Worm (Caenorhabditis elegans) whole organism, early embryonic: ENCODE results near the gene C13F10.6.

Source experiments
- ama-1 ChIP-seq: fragments of 150-350 bp; optimal IDR thresholded peaks from 2 replicates; lab custom pipeline; 2014
- ceh-13 ChIP-seq: fragments of 200-800 bp; sonication (Bioruptor generic); optimal IDR thresholded peaks from 2 replicates; lab custom pipeline; 2018; ENCODE audit warnings: mild to moderate bottlenecking, missing genetic modification characterization, missing compliant biosample characterization
- ets-7 ChIP-seq: sonication (generic microtip); optimal IDR thresholded peaks from 2 replicates; lab custom pipeline; 2016; ENCODE audit warnings: missing genotype, missing genetic modification characterization, missing compliant biosample characterization
- flt-1 ChIP-seq: fragments of 200-800 bp; sonication (Bioruptor generic); IDR thresholded peaks from 2 replicates; pipeline ENCODE4 v1.3.6; 2022; ENCODE audit warnings: missing genetic modification characterization, missing compliant biosample characterization
- hmbx-1 ChIP-seq: sonication (generic microtip); optimal IDR thresholded peaks from 2 replicates; lab custom pipeline; 2016; ENCODE audit warnings: mild to moderate bottlenecking, missing genetic modification characterization, missing compliant biosample characterization
- hmg-4 ChIP-seq: fragments of 200-800 bp; sonication (Bioruptor generic); optimal IDR thresholded peaks from 2 replicates; lab custom pipeline; 2018; ENCODE audit warnings: mild to moderate bottlenecking, missing genetic modification characterization, missing compliant biosample characterization
- hnd-1 ChIP-seq: sonication (generic microtip); optimal IDR thresholded peaks from 2 replicates; lab custom pipeline; 2016; ENCODE audit warnings: missing genetic modification characterization, missing compliant biosample characterization
- pes-1 ChIP-seq: fragments of 200-800 bp; sonication (Bioruptor generic); IDR thresholded peaks from 2 replicates; pipeline ENCODE4 v1.3.6; 2022; ENCODE audit warnings: missing genetic modification reagents, missing genetic modification characterization, missing compliant biosample characterization
- tbx-11 ChIP-seq: fragments of 200-800 bp; sonication (Bioruptor generic); IDR thresholded peaks from 2 replicates; pipeline ENCODE4 v1.3.6; 2022; ENCODE audit warnings: missing genetic modification characterization, missing compliant biosample characterization

- TF ChIP-seq hmbx-1 (tag; lab: Kevin White, UChicago) (no peak), ceh-13 (GFP tag; lab: Kevin White, UChicago) (no peak), tbx-11 (GFP tag; lab: Robert Waterston, UW) (no peak), ama-1 (lab: Kevin White, UChicago) (no peak), pes-1 (no peak), ets-7 (tag; lab: Kevin White, UChicago) (no peak), flt-1 (no peak), hmg-4 (GFP tag; lab: Kevin White, UChicago) (no peak), hnd-1 (tag; lab: Kevin White, UChicago) (no peak)
Measured at ce11 chrV:7199077-7199476, 21.8 kb downstream of the C13F10.6 start.
